Fruit fly (Drosophila melanogaster): ENCODE results near the gene sphinx1.

DNA sequence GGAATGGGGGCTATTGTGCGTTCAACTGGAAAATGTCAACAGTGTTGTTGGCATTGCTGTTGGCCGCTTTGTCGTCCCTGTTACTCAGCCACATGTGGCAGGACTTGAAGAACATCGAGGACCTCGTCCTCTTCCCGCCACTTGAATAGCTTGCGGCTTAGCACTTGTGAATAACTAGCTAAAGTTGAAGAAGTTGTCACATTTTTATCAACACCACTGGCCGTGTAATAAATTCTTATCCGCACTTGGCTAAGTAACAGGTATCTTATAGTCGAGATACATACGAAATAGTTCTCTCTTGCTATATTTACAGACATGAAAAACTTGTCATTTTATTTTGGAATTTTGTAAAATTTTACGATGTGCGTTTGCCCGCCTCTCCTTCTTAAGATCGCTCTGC is 36.1 kb upstream of the sphinx1 start, which contains the start of gene CG43292:
- TF ChIP-seq CG33017 (tag; optimal IDR thresholded peaks at IDR 0.05) (no peak), CG7045 (GFP tag; optimal IDR thresholded peaks at IDR 0.05) (no peak), toe (GFP tag; optimal IDR thresholded peaks at IDR 0.05) (no peak), cic (GFP tag; optimal IDR thresholded peaks at IDR 0.05) (no peak), CG12768 (GFP tag; optimal IDR thresholded peaks at IDR 0.05) (no peak), ovo (GFP tag; optimal IDR thresholded peaks at IDR 0.05) (no peak), CG5204 (GFP tag; optimal IDR thresholded peaks at IDR 0.05) (no peak), CG7101 (tag; optimal IDR thresholded peaks at IDR 0.05) (no peak), CG1620 (GFP tag; optimal IDR thresholded peaks at IDR 0.05) (no peak), Mnt (GFP tag; optimal IDR thresholded peaks at IDR 0.05) (no peak)
